Worm (Caenorhabditis elegans) whole organism, mixed stage, embryonic: Measurements from ENCODE around the gene nhr-181.

ENCODE experiments used
- bed-3 ChIP-seq: fragments of 200-800 bp; sonication (Bioruptor generic); optimal IDR thresholded peaks from 3 replicates; lab custom pipeline; 2018; ENCODE audit warnings: mild to moderate bottlenecking, missing genetic modification characterization, moderate library complexity, missing compliant biosample characterization
- ceh-39 ChIP-seq: fragments of 150-350 bp; optimal IDR thresholded peaks from 2 replicates; lab custom pipeline; 2014; ENCODE audit warnings: missing biosample characterization, missing genetic modification characterization
- ceh-43 ChIP-seq: fragments of 200-800 bp; sonication (Bioruptor generic); optimal IDR thresholded peaks from 2 replicates; lab custom pipeline; 2018; ENCODE audit warnings: mild to moderate bottlenecking, missing genetic modification characterization, moderate library complexity, missing compliant biosample characterization
- ceh-83 ChIP-seq: fragments of 200-800 bp; sonication (Bioruptor generic); optimal IDR thresholded peaks from 2 replicates; lab custom pipeline; 2018; ENCODE audit warnings: mild to moderate bottlenecking, missing genetic modification characterization, missing compliant biosample characterization
- ces-1 ChIP-seq: fragments of 150-350 bp; optimal IDR thresholded peaks from 2 replicates; lab custom pipeline; 2014; ENCODE audit warnings: missing biosample characterization, missing genetic modification reagents, missing genetic modification characterization
- cnd-1 ChIP-seq: fragments of 200-800 bp; sonication (Bioruptor generic); optimal IDR thresholded peaks from 2 replicates; lab custom pipeline; 2018; ENCODE audit warnings: mild to moderate bottlenecking, missing genetic modification characterization, missing compliant biosample characterization
- drap-1 ChIP-seq: fragments of 200-800 bp; sonication (Bioruptor generic); optimal IDR thresholded peaks from 3 replicates; lab custom pipeline; 2018; ENCODE audit warnings: mild to moderate bottlenecking, missing genetic modification characterization, missing compliant biosample characterization
- elt-1 ChIP-seq: sonication (generic microtip); optimal IDR thresholded peaks from 2 replicates; lab custom pipeline; 2017; ENCODE audit warnings: missing genetic modification characterization, mild to moderate bottlenecking, missing compliant biosample characterization, antibody characterized with exemption, moderate library complexity, borderline replicate concordance; ENCODE audit not compliant: insufficient read depth
- elt-3 ChIP-seq: fragments of 150-350 bp; optimal IDR thresholded peaks from 2 replicates; lab custom pipeline; 2014; ENCODE audit warnings: missing biosample characterization, missing genetic modification characterization
- flh-1 ChIP-seq: fragments of 200-800 bp; sonication (Bioruptor generic); optimal IDR thresholded peaks from 2 replicates; lab custom pipeline; 2018; ENCODE audit warnings: mild to moderate bottlenecking, missing genetic modification characterization, moderate library complexity, missing compliant biosample characterization
- ham-2 ChIP-seq: fragments of 200-800 bp; sonication (Bioruptor generic); optimal IDR thresholded peaks from 2 replicates; lab custom pipeline; 2018; ENCODE audit warnings: mild to moderate bottlenecking, missing genetic modification characterization, missing compliant biosample characterization
- hlh-1 ChIP-seq: fragments of 150-350 bp; optimal IDR thresholded peaks from 2 replicates; lab custom pipeline; 2014; ENCODE audit warnings: missing biosample characterization, missing genetic modification reagents, missing genetic modification characterization
- lin-13 ChIP-seq: fragments of 150-350 bp; optimal IDR thresholded peaks from 2 replicates; lab custom pipeline; 2014; ENCODE audit warnings: missing biosample characterization, missing genetic modification characterization
- lin-32 ChIP-seq: fragments of 200-800 bp; sonication (Bioruptor generic); optimal IDR thresholded peaks from 2 replicates; lab custom pipeline; 2018; ENCODE audit warnings: mild to moderate bottlenecking, missing genetic modification characterization, missing compliant biosample characterization
- lsy-2 ChIP-seq: fragments of 150-350 bp; optimal IDR thresholded peaks from 2 replicates; lab custom pipeline; 2014; ENCODE audit warnings: missing biosample characterization, missing genetic modification characterization
- mab-5 ChIP-seq: fragments of 150-350 bp; optimal IDR thresholded peaks from 2 replicates; lab custom pipeline; 2014; ENCODE audit warnings: missing biosample characterization, missing genetic modification characterization
- mep-1 ChIP-seq: fragments of 150-350 bp; optimal IDR thresholded peaks from 2 replicates; lab custom pipeline; 2017; ENCODE audit warnings: missing biosample characterization, missing genetic modification reagents, missing genetic modification characterization, inconsistent platforms
- nhr-12 ChIP-seq: fragments of 150-350 bp; optimal IDR thresholded peaks from 2 replicates; lab custom pipeline; 2014; ENCODE audit warnings: missing biosample characterization, missing genetic modification characterization
- nhr-2 ChIP-seq: fragments of 150-350 bp; optimal IDR thresholded peaks from 2 replicates; lab custom pipeline; 2014; ENCODE audit warnings: missing biosample characterization, missing genetic modification characterization
- nhr-237 ChIP-seq: fragments of 150-350 bp; optimal IDR thresholded peaks from 2 replicates; lab custom pipeline; 2014; ENCODE audit warnings: missing biosample characterization, missing genetic modification characterization
- nhr-76 ChIP-seq: sonication (generic microtip); optimal IDR thresholded peaks from 2 replicates; lab custom pipeline; 2017; ENCODE audit warnings: missing biosample characterization, missing genetic modification characterization
- pha-4 ChIP-seq: fragments of 150-350 bp; optimal IDR thresholded peaks from 2 replicates; lab custom pipeline; 2018; ENCODE audit warnings: missing biosample characterization, missing genetic modification reagents, missing genetic modification characterization
- sem-2 ChIP-seq: fragments of 200-800 bp; sonication (Bioruptor generic); optimal IDR thresholded peaks from 2 replicates; lab custom pipeline; 2018; ENCODE audit warnings: mild to moderate bottlenecking, missing genetic modification characterization, missing compliant biosample characterization
- snpc-4 ChIP-seq: fragments of 150-350 bp; optimal IDR thresholded peaks from 2 replicates; lab custom pipeline; 2014; ENCODE audit warnings: missing biosample characterization, missing genetic modification characterization
- sptf-1 ChIP-seq: sonication (generic microtip); optimal IDR thresholded peaks from 2 replicates; lab custom pipeline; 2017; ENCODE audit warnings: mild to moderate bottlenecking, missing genetic modification characterization, moderate library complexity, missing compliant biosample characterization
- tbx-8 ChIP-seq: fragments of 200-800 bp; sonication (Bioruptor generic); optimal IDR thresholded peaks from 2 replicates; lab custom pipeline; 2018; ENCODE audit warnings: mild to moderate bottlenecking, missing genetic modification characterization, moderate library complexity, missing compliant biosample characterization
- unc-120 ChIP-seq: sonication (generic microtip); optimal IDR thresholded peaks from 2 replicates; lab custom pipeline; 2017; ENCODE audit warnings: missing genetic modification characterization, missing compliant biosample characterization; ENCODE audit not compliant: poor library complexity, severe bottlenecking
- unc-39 ChIP-seq: fragments of 150-350 bp; optimal IDR thresholded peaks from 2 replicates; lab custom pipeline; 2014; ENCODE audit warnings: missing biosample characterization, missing genetic modification characterization
- unc-62 ChIP-seq: fragments of 150-350 bp; optimal IDR thresholded peaks from 2 replicates; lab custom pipeline; 2014; ENCODE audit warnings: missing biosample characterization, missing genetic modification reagents, missing genetic modification characterization
- zip-8 ChIP-seq: fragments of 150-350 bp; optimal IDR thresholded peaks from 2 replicates; lab custom pipeline; 2014; ENCODE audit warnings: missing biosample characterization, missing genetic modification characterization
- ztf-11 ChIP-seq: fragments of 150-350 bp; optimal IDR thresholded peaks from 2 replicates; lab custom pipeline; 2014; ENCODE audit warnings: missing biosample characterization, missing genetic modification characterization

nhr-181 gene

DNA sequence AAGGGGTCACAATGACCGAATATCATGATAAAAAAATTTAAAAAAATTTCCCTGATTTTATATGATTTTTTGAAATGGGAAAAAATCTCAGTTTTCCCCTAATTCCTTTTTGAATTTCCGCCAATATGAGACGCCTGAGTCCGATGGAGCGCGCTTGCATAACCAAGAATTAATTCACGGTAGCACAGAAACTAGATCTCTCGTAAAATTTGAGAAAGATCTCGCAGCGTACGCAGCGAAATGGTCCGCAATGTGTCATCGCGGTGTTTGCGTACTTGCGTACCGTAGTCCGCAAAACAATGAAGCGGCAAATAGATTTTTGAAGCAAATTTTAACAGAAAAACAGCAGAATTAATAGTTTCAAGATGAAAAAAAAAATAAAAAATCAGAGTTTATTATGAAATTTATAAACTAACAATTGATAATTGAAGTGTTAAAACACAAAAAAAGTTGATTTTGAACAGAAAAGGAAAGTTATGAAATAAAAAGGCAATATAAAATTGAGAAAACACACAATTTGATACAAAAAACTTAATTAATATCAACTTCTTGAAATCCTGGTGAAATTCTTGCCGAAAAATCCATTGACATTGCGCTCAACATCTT is 31.2 kb upstream of the nhr-181 start:
- TF ChIP-seq lsy-2 (tag; lab: Kevin White, UChicago): peak; percentile 86

DNA sequence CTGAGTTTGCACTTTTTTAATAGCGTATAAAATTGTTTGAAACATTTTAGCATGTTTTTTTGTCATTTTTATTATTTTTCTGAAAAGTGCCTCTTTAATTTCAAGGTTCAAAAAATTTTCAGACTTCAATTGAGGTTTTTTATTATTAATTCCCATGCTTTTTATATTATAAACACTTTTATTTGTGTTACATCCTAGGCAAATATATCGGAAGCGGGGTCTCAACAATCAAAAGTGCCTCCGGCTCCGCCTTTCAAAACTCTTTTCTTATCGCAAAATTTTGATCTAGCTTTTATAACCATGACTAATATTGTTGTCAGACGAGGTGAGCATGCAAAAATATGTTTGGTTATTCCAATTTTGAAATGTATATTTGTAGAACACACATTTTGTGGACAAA is 21.4 kb upstream of the nhr-181 start, which contains the start of gene otpl-2:
TSS of gene otpl-2 (plus strand) at position 301 of the 400 bp plus-strand sequence.
- TF ChIP-seq lsy-2 (tag; lab: Kevin White, UChicago) (no peak), elt-3 (tag; lab: Kevin White, UChicago) (no peak), ham-2 (GFP tag; lab: Kevin White, UChicago) (no peak), mep-1 (tag; lab: Kevin White, UChicago) (no peak), ceh-39 (tag; lab: Kevin White, UChicago) (no peak), nhr-76 (no peak), zip-8 (tag; lab: Kevin White, UChicago) (no peak), ceh-43 (GFP tag; lab: Kevin White, UChicago) (no peak), cnd-1 (tag; lab: Kevin White, UChicago) (no peak)

DNA sequence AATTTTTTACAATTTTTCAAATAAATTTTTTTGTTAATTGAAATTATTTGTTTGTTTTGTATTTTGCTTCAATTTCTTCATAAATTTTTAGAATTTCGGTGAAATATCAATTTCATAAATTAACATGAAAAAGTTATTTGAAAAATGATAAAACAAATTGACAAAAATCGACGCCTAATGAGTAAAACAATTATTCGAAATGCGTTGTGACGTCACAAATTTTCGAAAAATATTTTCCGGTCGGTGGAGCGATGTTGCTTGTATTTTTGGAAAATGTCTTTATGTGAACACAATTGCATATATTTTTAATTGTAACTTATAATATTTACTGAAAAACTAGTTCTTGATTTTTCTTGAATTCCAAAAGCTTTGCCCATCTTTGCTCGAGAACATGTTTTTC is 14.3 kb upstream of the nhr-181 start:
- TF ChIP-seq unc-62 (GFP tag; lab: Kevin White, UChicago) (no peak), sptf-1 (tag; lab: Kevin White, UChicago) (no peak), sem-2 (no peak), elt-1 (tag; lab: Kevin White, UChicago) (no peak), ceh-43 (GFP tag; lab: Kevin White, UChicago) (no peak), mep-1 (tag; lab: Kevin White, UChicago) (no peak), elt-3 (tag; lab: Kevin White, UChicago) (no peak)
- TF ChIP-seq, all 35 proteins: peak for 0

DNA sequence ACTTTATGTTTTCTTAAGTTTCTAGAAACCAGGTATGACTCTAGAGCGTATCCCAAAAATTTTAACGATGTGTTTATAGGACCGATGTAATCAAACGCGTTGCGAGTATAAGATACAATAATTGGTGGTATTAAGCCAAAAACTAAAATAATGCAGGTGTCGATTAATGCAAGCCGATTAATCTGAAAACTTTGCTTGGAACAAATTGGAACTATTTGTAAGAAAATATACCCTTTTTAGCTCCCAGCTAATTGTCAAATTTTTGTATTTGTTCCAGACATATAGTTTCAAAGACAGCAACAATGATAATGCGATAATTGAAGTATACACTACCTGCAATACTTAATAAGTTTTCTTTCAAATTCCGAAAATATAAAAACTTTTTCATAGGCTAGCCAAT is 13.6 kb upstream of the nhr-181 start, which contains the start of gene srh-211:
TSS of gene srh-211 (minus strand) at position 101 of the 400 bp plus-strand sequence.
- TF ChIP-seq mab-5 (no peak), ham-2 (GFP tag; lab: Kevin White, UChicago) (no peak), flh-1 (GFP tag; lab: Kevin White, UChicago) (no peak), hlh-1 (tag; lab: Kevin White, UChicago) (no peak), ceh-83 (GFP tag; lab: Kevin White, UChicago) (no peak), tbx-8 (no peak)
- TF ChIP-seq, all 35 proteins: peak for 0

DNA sequence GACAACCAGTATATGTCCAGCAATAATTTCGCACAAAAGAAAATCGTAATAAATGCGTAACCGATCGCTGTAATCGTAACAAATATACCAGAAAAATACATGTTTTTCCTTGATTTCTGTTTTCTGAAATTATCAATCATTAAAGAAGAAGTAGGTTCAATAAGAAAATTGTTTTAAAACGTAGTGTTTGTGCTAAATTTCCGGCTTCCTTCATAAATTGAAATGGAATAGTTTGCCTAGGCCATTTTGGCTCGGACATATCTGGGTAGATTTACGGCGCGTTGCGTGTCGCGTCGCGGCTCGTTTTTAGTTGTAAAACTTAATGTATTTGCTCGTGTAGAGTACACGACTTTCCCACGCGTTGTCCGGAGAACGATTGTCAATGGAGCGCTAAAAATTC is 11.9 kb upstream of the nhr-181 start, which contains the start of gene F38H12.5:
TSS of gene F38H12.5 (minus strand) at position 101 of the 400 bp plus-strand sequence.
- TF ChIP-seq lsy-2 (tag; lab: Kevin White, UChicago) (no peak), nhr-76 (no peak), mab-5 (no peak), elt-3 (tag; lab: Kevin White, UChicago) (no peak), pha-4 (tag; lab: Kevin White, UChicago) (no peak), unc-39 (no peak), bed-3 (GFP tag; lab: Kevin White, UChicago) (no peak), sptf-1 (tag; lab: Kevin White, UChicago) (no peak), nhr-237 (tag; lab: Kevin White, UChicago) (no peak)

DNA sequence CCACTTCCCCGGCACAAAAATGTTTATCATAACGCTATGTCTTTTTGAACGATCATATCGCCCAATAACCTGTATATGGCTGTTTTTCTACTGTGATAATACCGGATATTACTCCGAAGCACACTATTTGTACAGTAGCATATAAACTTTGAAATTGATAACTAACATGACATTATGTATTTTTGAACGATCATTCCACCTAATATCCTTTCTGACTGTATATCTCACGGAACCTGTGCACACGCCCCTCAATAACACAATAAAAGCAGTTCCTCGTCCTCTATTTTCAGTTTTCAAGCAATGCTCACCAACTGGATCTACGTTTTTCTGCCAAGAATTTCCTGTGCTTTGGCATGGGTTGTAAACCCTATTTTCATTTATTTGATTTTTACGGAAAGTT is 6.7 kb downstream of the nhr-181 start, which contains the start of gene srj-40:
TSS of gene srj-40 (plus strand) at position 301 of the 400 bp plus-strand sequence.
- TF ChIP-seq ceh-83 (GFP tag; lab: Kevin White, UChicago) (no peak), lsy-2 (tag; lab: Kevin White, UChicago) (no peak), ztf-11 (no peak)

DNA sequence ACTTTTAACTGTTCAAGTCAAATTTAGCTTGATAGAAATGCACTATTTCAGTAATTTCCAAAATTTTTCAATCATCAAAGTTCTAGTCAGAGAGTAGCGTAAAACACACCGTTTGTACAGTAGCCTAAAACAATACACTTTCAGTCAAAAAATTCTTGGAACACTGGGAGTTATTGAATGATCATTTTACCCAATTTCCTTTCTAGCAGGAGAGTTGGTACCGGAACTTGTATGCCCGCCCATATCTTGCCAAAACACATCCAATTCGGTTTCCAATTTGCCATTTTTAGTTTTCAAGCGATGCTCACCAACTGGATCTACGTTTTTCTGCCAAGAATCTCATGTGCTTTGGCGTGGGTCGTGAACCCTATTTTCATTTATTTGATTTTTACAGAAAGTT is 9.5 kb downstream of the nhr-181 start, which contains the start of gene srj-39:
TSS of gene srj-39 (plus strand) at position 301 of the 400 bp plus-strand sequence.
- no peak for TF ChIP-seq ceh-39 (tag; lab: Kevin White, UChicago)
- TF ChIP-seq cnd-1 (tag; lab: Kevin White, UChicago): no peak
- TF ChIP-seq mep-1 (tag; lab: Kevin White, UChicago): no peak
- TF ChIP-seq lin-13 (tag; lab: Kevin White, UChicago): no peak
- no peak for TF ChIP-seq unc-39
- no peak for TF ChIP-seq drap-1
- no peak for TF ChIP-seq nhr-12 (tag; lab: Kevin White, UChicago)
- TF ChIP-seq mab-5: no peak
- TF ChIP-seq tbx-8: no peak
- TF ChIP-seq ceh-43 (GFP tag; lab: Kevin White, UChicago): no peak
- TF ChIP-seq nhr-76: no peak
- TF ChIP-seq lin-32 (GFP tag; lab: Kevin White, UChicago): no peak
- no peak for TF ChIP-seq snpc-4 (tag; lab: Kevin White, UChicago)
- no peak for TF ChIP-seq ham-2 (GFP tag; lab: Kevin White, UChicago)
- TF ChIP-seq unc-120 (tag; lab: Kevin White, UChicago): no peak
- no peak for TF ChIP-seq ces-1 (GFP tag; lab: Kevin White, UChicago)
- no peak for TF ChIP-seq flh-1 (GFP tag; lab: Kevin White, UChicago)
- TF ChIP-seq nhr-2 (tag; lab: Kevin White, UChicago): no peak
- TF ChIP-seq, all 35 proteins: peak for 0
